Worm (Caenorhabditis elegans) whole organism, midembryonic: ENCODE measurements around the gene txt-13.

ENCODE experiments used
- T22C8.4 ChIP-seq: fragments of 200-800 bp; sonication (Bioruptor generic); IDR thresholded peaks from 2 replicates; pipeline ENCODE4 v1.3.6; 2022; ENCODE audit warnings: missing genetic modification characterization, missing compliant biosample characterization
- cog-1 ChIP-seq: sonication (generic microtip); optimal IDR thresholded peaks from 2 replicates; lab custom pipeline; 2016; ENCODE audit warnings: missing genetic modification characterization, missing compliant biosample characterization
- flt-1 ChIP-seq: fragments of 200-800 bp; sonication (Bioruptor generic); IDR thresholded peaks from 2 replicates; pipeline ENCODE4 v1.3.6; 2022; ENCODE audit warnings: missing genetic modification characterization, missing compliant biosample characterization
- klf-2 ChIP-seq: fragments of 200-800 bp; sonication (Bioruptor generic); conservative IDR thresholded peaks from 2 replicates; pipeline ENCODE4 v1.3.6; 2022; ENCODE audit warnings: missing genetic modification reagents, missing genetic modification characterization, missing compliant biosample characterization
- med-1 ChIP-seq: sonication (generic microtip); optimal IDR thresholded peaks from 2 replicates; lab custom pipeline; 2017; ENCODE audit warnings: missing genetic modification characterization, mild to moderate bottlenecking, missing compliant biosample characterization, antibody characterized with exemption, missing genetic modification reagents; ENCODE audit not compliant: insufficient read depth
- ref-1 ChIP-seq: fragments of 200-800 bp; sonication (Bioruptor generic); conservative IDR thresholded peaks from 2 replicates; pipeline ENCODE4 v1.3.6; 2022; ENCODE audit warnings: missing genetic modification reagents, missing genetic modification characterization, missing compliant biosample characterization
- tab-1 ChIP-seq: fragments of 200-800 bp; sonication (Bioruptor generic); IDR thresholded peaks from 2 replicates; pipeline ENCODE4 v1.3.6; 2022; ENCODE audit warnings: missing genetic modification characterization, missing compliant biosample characterization
- ztf-29 ChIP-seq: fragments of 200-800 bp; sonication (Bioruptor generic); IDR thresholded peaks from 2 replicates; pipeline ENCODE4 v1.3.6; 2022; ENCODE audit warnings: missing genetic modification reagents, missing genetic modification characterization, missing compliant biosample characterization

ce11 chrII:10554046-10554399 lies 16.4 kb upstream of the txt-13 start:
- TF ChIP-seq T22C8.4 (GFP tag; lab: Robert Waterston, UW) (no peak), tab-1 (GFP tag; lab: Robert Waterston, UW) (no peak), med-1 (GFP tag; lab: Kevin White, UChicago) (no peak), cog-1 (tag; lab: Kevin White, UChicago) (no peak), ztf-29 (GFP tag; lab: Robert Waterston, UW) (no peak), flt-1 (GFP tag; lab: Robert Waterston, UW) (0 out of 2 replicates have a peak, but pooled peaks have one; percentile 31), ref-1 (GFP tag; lab: Robert Waterston, UW) (no peak), klf-2 (no peak)
